Fruit fly (Drosophila melanogaster) whole organism, adult: ENCODE measurements around the gene Osi22.

Experiments
- CG11617 ChIP-seq: fragments of 200-800 bp; sonication (Bioruptor generic); optimal IDR thresholded peaks from 2 replicates; lab custom pipeline; 2017; ENCODE audit warnings: mild to moderate bottlenecking, missing biosample characterization, missing genetic modification reagents, missing genetic modification characterization
- CG12768 ChIP-seq: fragments of 200-800 bp; sonication (Bioruptor generic); optimal IDR thresholded peaks from 2 replicates; lab custom pipeline; 2017; ENCODE audit warnings: missing biosample characterization, missing genetic modification characterization, mild to moderate bottlenecking, moderate library complexity, missing genetic modification reagents
- CG14711 ChIP-seq: fragments of 200-800 bp; sonication (Bioruptor generic); optimal IDR thresholded peaks from 2 replicates; lab custom pipeline; 2018; ENCODE audit warnings: missing biosample characterization, mild to moderate bottlenecking, missing genetic modification characterization, moderate library complexity
- CG1620 ChIP-seq: fragments of 200-800 bp; sonication (Bioruptor generic); optimal IDR thresholded peaks from 2 replicates; lab custom pipeline; 2016; ENCODE audit warnings: missing biosample characterization, missing genetic modification characterization
- CG33017 ChIP-seq: fragments of 200-800 bp; sonication (Bioruptor generic); optimal IDR thresholded peaks from 2 replicates; lab custom pipeline; 2018; ENCODE audit warnings: missing biosample characterization, mild to moderate bottlenecking, missing genetic modification characterization, moderate library complexity
- CG5204 ChIP-seq: fragments of 200-800 bp; sonication (Bioruptor generic); optimal IDR thresholded peaks from 2 replicates; lab custom pipeline; 2016; ENCODE audit warnings: missing biosample characterization, missing genetic modification characterization
- CG7045 ChIP-seq: fragments of 200-800 bp; sonication (Bioruptor generic); optimal IDR thresholded peaks from 2 replicates; lab custom pipeline; 2017; ENCODE audit warnings: missing biosample characterization, mild to moderate bottlenecking, missing genetic modification characterization
- CG7101 ChIP-seq: fragments of 200-800 bp; sonication (Bioruptor generic); optimal IDR thresholded peaks from 2 replicates; lab custom pipeline; 2018; ENCODE audit warnings: missing biosample characterization, mild to moderate bottlenecking, missing genetic modification characterization, moderate library complexity
- Clk ChIP-seq: fragments of 200-800 bp; sonication (Bioruptor generic); optimal IDR thresholded peaks from 2 replicates; lab custom pipeline; 2017; ENCODE audit warnings: missing biosample characterization, missing genetic modification characterization
- Crg-1 ChIP-seq: fragments of 200-800 bp; sonication (Bioruptor generic); optimal IDR thresholded peaks from 2 replicates; lab custom pipeline; 2016; ENCODE audit warnings: missing biosample characterization, missing genetic modification characterization
- Hr96 ChIP-seq: fragments of 200-800 bp; sonication (Bioruptor generic); optimal IDR thresholded peaks from 2 replicates; lab custom pipeline; 2016; ENCODE audit warnings: missing biosample characterization, missing genetic modification characterization
- Mnt ChIP-seq: fragments of 200-800 bp; sonication (Bioruptor generic); optimal IDR thresholded peaks from 2 replicates; lab custom pipeline; 2016; ENCODE audit warnings: missing biosample characterization, mild to moderate bottlenecking, missing genetic modification characterization
- bab1 ChIP-seq: fragments of 200-800 bp; sonication (Bioruptor generic); optimal IDR thresholded peaks from 3 replicates; lab custom pipeline; 2019; ENCODE audit warnings: missing biosample characterization, mild to moderate bottlenecking, missing genetic modification characterization, moderate library complexity
- cic ChIP-seq: fragments of 200-800 bp; sonication (Bioruptor generic); optimal IDR thresholded peaks from 2 replicates; lab custom pipeline; 2017; ENCODE audit warnings: missing biosample characterization, mild to moderate bottlenecking, missing genetic modification characterization, moderate library complexity
- cnc ChIP-seq, 2 experiments: fragments of >200 bp; optimal IDR thresholded peaks; 2 replicates each; lab custom pipeline; 2017
- kay ChIP-seq: fragments of 200-800 bp; sonication (Bioruptor generic); peaks from one replicate; lab custom pipeline; 2016; ENCODE audit warnings: missing biosample characterization, missing genetic modification characterization, borderline replicate concordance
- ovo ChIP-seq: fragments of 200-800 bp; sonication (Bioruptor generic); optimal IDR thresholded peaks from 2 replicates; lab custom pipeline; 2016; ENCODE audit warnings: missing biosample characterization, missing genetic modification characterization
- pad ChIP-seq: fragments of 200-800 bp; sonication (Bioruptor generic); optimal IDR thresholded peaks from 3 replicates; lab custom pipeline; 2017; ENCODE audit warnings: missing biosample characterization, missing genetic modification characterization, mild to moderate bottlenecking, moderate library complexity, missing genetic modification reagents
- tj ChIP-seq: fragments of 200-800 bp; sonication (Bioruptor generic); optimal IDR thresholded peaks from 3 replicates; lab custom pipeline; 2017; ENCODE audit warnings: missing biosample characterization, mild to moderate bottlenecking, missing genetic modification characterization, moderate library complexity
- toe ChIP-seq: fragments of 200-800 bp; sonication (Bioruptor generic); optimal IDR thresholded peaks from 2 replicates; lab custom pipeline; 2016; ENCODE audit warnings: missing biosample characterization, missing genetic modification characterization

Gene Osi22

DNA sequence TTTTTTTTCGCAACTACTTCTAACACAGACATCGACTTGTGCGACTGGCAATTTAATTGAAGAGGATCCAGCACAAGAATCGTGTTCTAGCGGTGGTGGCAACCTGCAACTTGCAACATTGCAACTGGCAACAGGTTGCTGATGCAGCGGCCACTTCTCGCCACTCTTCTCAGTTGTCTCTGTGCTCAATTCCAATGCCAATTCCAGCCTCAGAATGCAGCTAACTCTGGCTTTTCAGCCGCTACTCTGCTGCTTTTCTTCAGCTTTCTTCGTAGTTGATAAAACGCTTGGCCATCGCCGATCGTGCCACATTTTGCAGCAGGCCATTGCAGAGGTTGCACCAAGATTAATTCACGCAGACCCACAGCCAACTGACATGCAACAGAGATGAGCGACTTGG is at the start of gene Osi22:
TSS of gene Osi22 (plus strand) at position 301 of the 400 bp plus-strand sequence.
- TF ChIP-seq CG1620 (GFP tag; lab: Kevin White, UChicago) (no peak), CG14711 (no peak), CG12768 (no peak), CG11617 (GFP tag; lab: Kevin White, UChicago) (no peak)

DNA sequence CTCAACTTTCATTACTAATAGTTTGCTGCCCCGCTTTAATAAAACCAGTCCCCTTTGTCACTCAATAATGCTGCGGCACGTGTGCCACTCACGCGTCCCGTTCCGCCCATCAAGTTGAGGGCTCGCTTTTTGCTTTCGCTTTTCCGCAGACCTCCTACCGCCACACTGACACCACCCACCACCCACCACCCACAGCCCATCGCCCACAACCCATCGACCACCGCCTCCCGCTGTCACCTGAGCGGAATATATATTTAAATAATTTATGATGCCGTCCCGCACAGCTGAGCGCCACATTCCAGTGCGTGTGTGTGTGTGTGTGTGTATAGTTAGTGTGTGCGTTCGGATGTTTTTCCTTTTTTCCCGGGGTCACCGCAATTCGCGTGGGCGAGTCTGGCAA is 48.7 kb upstream of the Osi22 start:
- TF ChIP-seq bab1 (GFP tag; lab: Kevin White, UChicago) (no peak), Crg-1 (GFP tag; lab: Kevin White, UChicago) (no peak), CG7045 (GFP tag; lab: Kevin White, UChicago) (no peak), CG33017 (tag; lab: Kevin White, UChicago) (no peak), Mnt (GFP tag; lab: Kevin White, UChicago) (no peak), CG12768 (no peak), CG5204 (GFP tag; lab: Kevin White, UChicago) (no peak), tj (GFP tag; lab: Kevin White, UChicago) (no peak), Hr96 (GFP tag; lab: Kevin White, UChicago) (no peak), kay (GFP tag; lab: Kevin White, UChicago) (no peak), ovo (no peak), CG11617 (GFP tag; lab: Kevin White, UChicago) (no peak), CG7101 (tag; lab: Kevin White, UChicago) (no peak), cic (GFP tag; lab: Kevin White, UChicago) (no peak)

DNA sequence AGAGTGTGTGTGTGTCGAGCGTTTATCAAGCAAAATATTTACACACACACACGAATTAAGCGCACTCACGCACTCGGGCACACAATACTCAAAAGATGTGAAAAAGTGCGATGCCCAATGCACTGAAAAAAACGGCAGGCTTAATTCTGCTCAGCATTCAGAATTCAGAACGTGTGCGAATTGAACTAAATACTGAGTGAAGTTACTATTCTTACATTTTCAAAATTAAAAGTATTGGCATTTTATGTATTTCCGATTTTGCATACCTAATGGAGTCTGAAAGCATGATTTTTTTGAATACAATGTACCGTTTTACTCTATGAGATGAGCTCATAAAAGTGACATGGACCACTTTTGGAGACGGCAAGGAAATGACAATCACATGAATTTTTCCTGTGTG is 33.3 kb upstream of the Osi22 start:
- TF ChIP-seq toe (GFP tag; lab: Kevin White, UChicago) (no peak), CG1620 (GFP tag; lab: Kevin White, UChicago) (no peak), CG7045 (GFP tag; lab: Kevin White, UChicago) (no peak), CG11617 (GFP tag; lab: Kevin White, UChicago) (no peak), Clk (GFP tag; lab: Kevin White, UChicago) (no peak), ovo (no peak), pad (no peak), Crg-1 (GFP tag; lab: Kevin White, UChicago) (no peak), Mnt (GFP tag; lab: Kevin White, UChicago) (no peak), CG14711 (no peak), bab1 (GFP tag; lab: Kevin White, UChicago) (no peak), CG12768 (no peak), CG5204 (GFP tag; lab: Kevin White, UChicago) (no peak), kay (GFP tag; lab: Kevin White, UChicago) (no peak), cnc (optimal IDR thresholded peaks at IDR 0.05; lab: Kevin White, UChicago) (no peak), cic (GFP tag; lab: Kevin White, UChicago) (no peak), CG7101 (tag; lab: Kevin White, UChicago) (no peak), tj (GFP tag; lab: Kevin White, UChicago) (no peak), Hr96 (GFP tag; lab: Kevin White, UChicago) (no peak)

DNA sequence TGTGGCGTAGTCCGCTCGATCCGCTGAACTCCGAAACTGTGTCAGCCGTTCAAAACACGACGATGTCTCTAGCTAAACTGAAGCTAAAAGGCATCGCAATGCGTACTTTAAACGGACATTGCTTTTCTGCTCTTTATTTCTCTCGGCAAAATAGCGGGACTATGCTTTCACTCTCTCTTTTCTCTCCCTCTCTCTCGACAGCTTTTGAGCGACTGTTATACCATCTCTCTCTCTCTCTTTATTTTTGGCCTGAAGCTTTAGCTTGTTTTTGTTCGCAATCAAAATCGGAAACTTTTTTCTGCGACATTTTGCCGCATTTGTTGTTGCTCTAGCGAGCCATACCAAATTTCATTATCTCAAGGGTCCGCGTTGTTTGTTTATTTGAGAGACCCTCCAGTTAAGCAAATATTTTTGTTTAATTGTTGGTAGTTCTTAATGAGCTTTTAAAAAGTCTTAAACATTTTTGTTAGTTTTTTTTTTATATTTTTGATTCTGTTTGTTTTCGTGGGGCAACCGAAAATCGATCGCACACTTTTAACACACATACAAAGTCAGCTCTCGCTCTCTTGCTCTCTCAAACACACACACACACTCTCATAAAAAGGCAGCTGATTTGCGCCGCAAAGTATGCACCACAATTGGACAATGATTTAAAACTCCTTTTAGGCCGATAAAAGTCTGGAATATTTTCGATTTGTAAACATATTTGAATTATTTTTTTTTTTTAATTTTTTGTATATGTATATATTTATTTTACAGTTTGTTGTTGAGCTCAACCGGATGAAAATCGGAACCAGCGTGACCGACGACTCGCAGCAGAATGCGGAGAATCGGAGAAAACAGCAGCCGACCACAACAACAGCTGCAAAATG is 31.5 kb upstream of the Osi22 start, which contains the start of gene Ace:
TSS of gene Ace (minus strand) at position 822 of the 872 bp plus-strand sequence.
- TF ChIP-seq kay (GFP tag; lab: Kevin White, UChicago), result peak; percentile 80
- no peak for TF ChIP-seq pad
- TF ChIP-seq CG12768, result peak; percentile 22

DNA sequence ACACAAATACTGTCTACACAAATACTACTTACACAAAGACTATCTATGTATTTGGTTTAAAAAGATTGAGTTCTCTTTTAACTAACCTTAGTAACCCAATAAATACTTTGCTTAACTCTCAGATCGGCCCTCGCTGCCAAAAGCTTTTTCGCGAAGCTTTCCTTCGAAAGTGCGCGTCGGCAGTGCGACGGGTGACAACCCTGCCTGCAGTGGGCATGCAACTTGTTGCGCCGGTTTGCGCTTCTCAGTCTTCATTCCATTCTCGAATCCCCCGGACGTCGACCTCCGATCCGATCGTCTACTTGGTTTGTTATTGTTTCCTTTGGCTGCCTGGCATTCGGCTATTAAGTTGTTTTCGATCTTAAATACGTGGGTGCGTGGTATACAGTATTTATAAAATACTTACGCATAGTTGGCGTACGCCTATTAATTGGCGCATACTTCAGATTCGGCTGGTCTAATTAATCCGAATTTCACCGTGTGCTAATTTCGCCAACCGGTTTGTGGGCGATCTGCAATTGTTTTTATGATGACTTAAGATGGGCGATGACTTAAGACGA is 30.2 kb upstream of the Osi22 start, which contains the start of gene CG11686:
TSS of gene CG11686 (plus strand) at position 243 of the 560 bp plus-strand sequence.
- TF ChIP-seq CG7101 (tag; lab: Kevin White, UChicago) (no peak), Mnt (GFP tag; lab: Kevin White, UChicago) (peak; percentile 27), cnc (optimal IDR thresholded peaks at IDR 0.05; lab: Kevin White, UChicago) (no peak), pad (no peak), Hr96 (GFP tag; lab: Kevin White, UChicago) (no peak), CG33017 (tag; lab: Kevin White, UChicago) (no peak), CG7045 (GFP tag; lab: Kevin White, UChicago) (no peak), CG11617 (GFP tag; lab: Kevin White, UChicago) (no peak), CG1620 (GFP tag; lab: Kevin White, UChicago) (no peak), ovo (no peak), tj (GFP tag; lab: Kevin White, UChicago) (no peak), CG14711 (peak; percentile 94), Crg-1 (GFP tag; lab: Kevin White, UChicago) (no peak), cic (GFP tag; lab: Kevin White, UChicago) (no peak), Clk (GFP tag; lab: Kevin White, UChicago) (no peak), CG5204 (GFP tag; lab: Kevin White, UChicago) (peak; percentile 6), CG12768 (peak; percentile 49), toe (GFP tag; lab: Kevin White, UChicago) (no peak), bab1 (GFP tag; lab: Kevin White, UChicago) (peak; percentile 28), kay (GFP tag; lab: Kevin White, UChicago) (no peak)

DNA sequence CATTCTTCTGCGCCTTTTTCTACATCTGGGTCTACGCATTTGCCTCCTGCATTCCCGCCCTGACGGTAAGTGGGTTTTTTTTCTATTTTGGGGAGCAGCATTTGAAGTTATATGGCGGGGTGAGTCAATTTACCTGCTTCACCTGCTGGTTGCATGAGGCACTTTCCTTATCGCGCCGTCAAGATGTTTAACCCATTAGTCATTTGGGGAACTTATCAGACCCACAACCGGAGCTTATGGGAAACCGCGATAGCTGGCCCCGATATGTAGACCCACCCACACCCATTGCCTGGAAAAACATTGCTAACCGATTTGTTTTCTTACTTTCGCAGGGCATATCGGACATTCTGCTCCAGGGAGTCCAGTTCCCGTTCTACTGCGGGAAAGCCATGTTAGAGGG is 28.7 kb upstream of the Osi22 start:
- TF ChIP-seq Hr96 (GFP tag; lab: Kevin White, UChicago), result no peak
- no peak for TF ChIP-seq cnc (optimal IDR thresholded peaks at IDR 0.05; lab: Kevin White, UChicago)
- TF ChIP-seq Crg-1 (GFP tag; lab: Kevin White, UChicago), result no peak
- TF ChIP-seq CG7101 (tag; lab: Kevin White, UChicago), result no peak
- TF ChIP-seq CG12768, result no peak
- no peak for TF ChIP-seq ovo
- TF ChIP-seq cic (GFP tag; lab: Kevin White, UChicago), result no peak
- no peak for TF ChIP-seq bab1 (GFP tag; lab: Kevin White, UChicago)
- no peak for TF ChIP-seq CG33017 (tag; lab: Kevin White, UChicago)
- no peak for TF ChIP-seq CG14711
- no peak for TF ChIP-seq CG1620 (GFP tag; lab: Kevin White, UChicago)
- TF ChIP-seq CG7045 (GFP tag; lab: Kevin White, UChicago), result no peak
- no peak for TF ChIP-seq toe (GFP tag; lab: Kevin White, UChicago)
- no peak for TF ChIP-seq pad
- no peak for TF ChIP-seq Mnt (GFP tag; lab: Kevin White, UChicago)
